Fruit fly (Drosophila melanogaster) whole organism, larva: Measurements from ENCODE around the gene CG8191.

ENCODE experiments used
- noc ChIP-seq: fragments of 200-800 bp; sonication (Bioruptor generic); optimal IDR thresholded peaks from 3 replicates; lab custom pipeline; 2019; ENCODE audit warnings: missing biosample characterization, mild to moderate bottlenecking, missing genetic modification characterization, moderate library complexity

CG8191 gene

dm6 chrX:15738890-15739550, 7.0 kb downstream of the CG8191 start, which contains the start of the genes CG11679 and CG8206:
TSS of gene CG11679 (minus strand) at chrX:15738954.
TSS of gene CG8206 (plus strand) at chrX:15739230.
- TF ChIP-seq noc (tag; lab: Kevin White, UChicago), result peak; percentile 63

dm6 chrX:15740288-15740726, 8.3 kb downstream of the CG8191 start:
- TF ChIP-seq noc (tag; lab: Kevin White, UChicago), result peak; percentile 91

dm6 chrX:15740881-15741280, 8.9 kb downstream of the CG8191 start:
- peak; percentile 25 for TF ChIP-seq noc (tag; lab: Kevin White, UChicago)

dm6 chrX:15745905-15746681, 14.1 kb downstream of the CG8191 start, which contains the start of the genes CG8944 and CCT6:
TSS of gene CG8944 (minus strand) at chrX:15746231.
TSS of gene CCT6 (plus strand) at chrX:15746648.
- TF ChIP-seq noc (tag; lab: Kevin White, UChicago), result no peak

- TF ChIP-seq noc (tag; lab: Kevin White, UChicago), result no peak
Measured at dm6 chrX:15746682-15747196, 14.8 kb downstream of the CG8191 start.

- TF ChIP-seq noc (tag; lab: Kevin White, UChicago), result no peak
Measured at dm6 chrX:15748945-15749344, 17.0 kb downstream of the CG8191 start, which contains the start of gene Mvd. TSS of gene Mvd (plus strand) at chrX:15749166.

dm6 chrX:15756018-15756417, 24.0 kb downstream of the CG8191 start, which contains the start of gene CG8260:
TSS of gene CG8260 (plus strand) at chrX:15756318.
- no peak for TF ChIP-seq noc (tag; lab: Kevin White, UChicago)

- peak; percentile 56 for TF ChIP-seq noc (tag; lab: Kevin White, UChicago)
Measured at dm6 chrX:15758692-15759240, 26.8 kb downstream of the CG8191 start.

dm6 chrX:15759752-15760446, 27.9 kb downstream of the CG8191 start:
- no peak for TF ChIP-seq noc (tag; lab: Kevin White, UChicago)

- TF ChIP-seq noc (tag; lab: Kevin White, UChicago), result no peak
Measured at dm6 chrX:15760447-15761297, 28.7 kb downstream of the CG8191 start, which contains the start of the genes Graf and mRpL3. TSS of gene Graf (minus strand) at chrX:15760733. TSS of gene mRpL3 (plus strand) at chrX:15761248.

- no peak for TF ChIP-seq noc (tag; lab: Kevin White, UChicago)
Measured at dm6 chrX:15761298-15761640, 29.3 kb downstream of the CG8191 start.

- TF ChIP-seq noc (tag; lab: Kevin White, UChicago), result no peak
Measured at dm6 chrX:15762723-15763122, 30.7 kb downstream of the CG8191 start, which contains the start of gene Polr3A. TSS of gene Polr3A (plus strand) at chrX:15762956.

- no peak for TF ChIP-seq noc (tag; lab: Kevin White, UChicago)
Measured at dm6 chrX:15766395-15766866, 34.5 kb downstream of the CG8191 start, which contains the start of gene CG8952. TSS of gene CG8952 (minus strand) at chrX:15766445.

dm6 chrX:15769457-15769856, 37.5 kb downstream of the CG8191 start, which contains the start of gene CG33172:
TSS of gene CG33172 (plus strand) at chrX:15769664.
- no peak for TF ChIP-seq noc (tag; lab: Kevin White, UChicago)
